Worm (Caenorhabditis elegans): Measurements from ENCODE around the gene R11G1.1.
A peak's percentile ranks its signal among the peaks of the same experiment; 100 is the strongest.

Gene R11G1.1

ce11 chrX:3705319-3705718, 46.0 kb downstream of the R11G1.1 start:
- TF ChIP-seq mls-2 (tag; optimal IDR thresholded peaks at IDR 0.05) (no peak), nhr-2 (tag; optimal IDR thresholded peaks at IDR 0.05) (no peak), cnd-1 (tag; optimal IDR thresholded peaks at IDR 0.05) (no peak), ceh-39 (tag; optimal IDR thresholded peaks at IDR 0.05) (no peak), ceh-43 (GFP tag; optimal IDR thresholded peaks at IDR 0.05) (no peak), nhr-237 (tag; optimal IDR thresholded peaks at IDR 0.05) (no peak)

- TF ChIP-seq ceh-39 (tag; optimal IDR thresholded peaks at IDR 0.05) (no peak), cnd-1 (tag; optimal IDR thresholded peaks at IDR 0.05) (no peak), hlh-1 (tag; optimal IDR thresholded peaks at IDR 0.05) (peak; percentile 32)
Observed at ce11 chrX:3706319-3706718, 47.0 kb downstream of the R11G1.1 start.

- TF ChIP-seq zip-8 (tag; optimal IDR thresholded peaks at IDR 0.05) (no peak), flh-1 (GFP tag; optimal IDR thresholded peaks at IDR 0.05) (no peak), unc-62 (GFP tag; optimal IDR thresholded peaks at IDR 0.05) (no peak), nhr-237 (tag; optimal IDR thresholded peaks at IDR 0.05) (no peak), sem-2 (GFP tag; optimal IDR thresholded peaks at IDR 0.05) (no peak), tbx-8 (GFP tag; optimal IDR thresholded peaks at IDR 0.05) (no peak), mls-2 (tag; optimal IDR thresholded peaks at IDR 0.05) (no peak), drap-1 (GFP tag; optimal IDR thresholded peaks at IDR 0.05) (no peak), ham-2 (GFP tag; optimal IDR thresholded peaks at IDR 0.05) (no peak), mab-5 (tag; optimal IDR thresholded peaks at IDR 0.05) (no peak), elt-3 (tag; optimal IDR thresholded peaks at IDR 0.05) (no peak), bed-3 (GFP tag; optimal IDR thresholded peaks at IDR 0.05) (no peak), pha-4 (tag; optimal IDR thresholded peaks at IDR 0.05) (no peak), nhr-12 (tag; optimal IDR thresholded peaks at IDR 0.05) (no peak), lin-13 (tag; optimal IDR thresholded peaks at IDR 0.05) (no peak)
Observed at ce11 chrX:3709747-3710146, 50.5 kb downstream of the R11G1.1 start.

- no peak for TF ChIP-seq unc-62 (GFP tag; optimal IDR thresholded peaks at IDR 0.05)
- TF ChIP-seq sptf-1 (tag; optimal IDR thresholded peaks at IDR 0.05), result no peak
- TF ChIP-seq elt-1 (tag; optimal IDR thresholded peaks at IDR 0.05; ENCODE audit: borderline replicate concordance, insufficient read depth), result no peak
- TF ChIP-seq drap-1 (GFP tag; optimal IDR thresholded peaks at IDR 0.05), result no peak
- TF ChIP-seq hlh-1 (tag; optimal IDR thresholded peaks at IDR 0.05), result peak; percentile 43
Observed at ce11 chrX:3711581-3712101, 52.3 kb downstream of the R11G1.1 start.

- TF ChIP-seq sptf-1 (tag; optimal IDR thresholded peaks at IDR 0.05) (no peak), nhr-2 (tag; optimal IDR thresholded peaks at IDR 0.05) (no peak), drap-1 (GFP tag; optimal IDR thresholded peaks at IDR 0.05) (no peak), mab-5 (tag; optimal IDR thresholded peaks at IDR 0.05) (no peak), mls-2 (tag; optimal IDR thresholded peaks at IDR 0.05) (no peak), ham-2 (GFP tag; optimal IDR thresholded peaks at IDR 0.05) (no peak), snpc-4 (tag; optimal IDR thresholded peaks at IDR 0.05) (no peak), ceh-39 (tag; optimal IDR thresholded peaks at IDR 0.05) (no peak), lin-32 (GFP tag; optimal IDR thresholded peaks at IDR 0.05) (no peak), lsy-2 (tag; optimal IDR thresholded peaks at IDR 0.05) (no peak), nhr-76 (tag; optimal IDR thresholded peaks at IDR 0.05) (no peak), pha-4 (tag; optimal IDR thresholded peaks at IDR 0.05) (no peak)
Observed at ce11 chrX:3714797-3715196, 55.5 kb downstream of the R11G1.1 start, which contains the start of gene C01C4.2. TSS of gene C01C4.2 (plus strand) at chrX:3715097.

ce11 chrX:3715835-3716234, 56.5 kb downstream of the R11G1.1 start:
- TF ChIP-seq zip-8 (tag; optimal IDR thresholded peaks at IDR 0.05), result no peak
- TF ChIP-seq ceh-83 (GFP tag; optimal IDR thresholded peaks at IDR 0.05), result no peak
- no peak for TF ChIP-seq unc-39 (tag; optimal IDR thresholded peaks at IDR 0.05)
- no peak for TF ChIP-seq ceh-39 (tag; optimal IDR thresholded peaks at IDR 0.05)
- no peak for TF ChIP-seq mab-5 (tag; optimal IDR thresholded peaks at IDR 0.05)
- TF ChIP-seq M03D4.4 (tag; optimal IDR thresholded peaks at IDR 0.05), result no peak
- no peak for TF ChIP-seq nhr-2 (tag; optimal IDR thresholded peaks at IDR 0.05)
